Fruit fly (Drosophila melanogaster): ENCODE results near the gene Cpr73D.
"Not testable (repeated sequence)": the region's sequence is repeated elsewhere in the genome, so short reads cannot be mapped to it uniquely, and the experiment has no call there.

Cpr73D gene

dm6 chr3L:16956003-16956767 lies 1.3 kb downstream of the Cpr73D start (continued):
- TF ChIP-seq CG3919 (GFP tag; optimal IDR thresholded peaks at IDR 0.05): peak; percentile 18
- TF ChIP-seq CG6854 (GFP tag; optimal IDR thresholded peaks at IDR 0.05): no peak
- no peak for TF ChIP-seq Met (GFP tag; optimal IDR thresholded peaks at IDR 0.05)
- peak; percentile 64; the same call in 2 of the 3 replicates for TF ChIP-seq eg (GFP tag; IDR thresholded peaks at IDR 0.05)
- TF ChIP-seq CG6808 (GFP tag; optimal IDR thresholded peaks at IDR 0.05): peak; percentile 3
- TF ChIP-seq cyc (GFP tag; optimal IDR thresholded peaks at IDR 0.05): no peak
- TF ChIP-seq Sox102F (GFP tag; optimal IDR thresholded peaks at IDR 0.05): no peak
- TF ChIP-seq Gug (GFP tag; IDR thresholded peaks at IDR 0.05): no peak
- peak; percentile 8 for TF ChIP-seq Smox (GFP tag; optimal IDR thresholded peaks at IDR 0.05)
- no peak for TF ChIP-seq lz (GFP tag; optimal IDR thresholded peaks at IDR 0.05)
- TF ChIP-seq spab (GFP tag; optimal IDR thresholded peaks at IDR 0.05): no peak
- TF ChIP-seq CG3032 (tag; optimal IDR thresholded peaks at IDR 0.05): peak; percentile 47
- peak; percentile 1 for TF ChIP-seq achi (GFP tag; optimal IDR thresholded peaks at IDR 0.05)
- TF ChIP-seq Hr38 (GFP tag; optimal IDR thresholded peaks at IDR 0.05): no peak
- peak; percentile 57 for TF ChIP-seq Eip78C (GFP tag)
- no peak for TF ChIP-seq CG11902 (GFP tag; optimal IDR thresholded peaks at IDR 0.05)
- TF ChIP-seq CG4318 (GFP tag; optimal IDR thresholded peaks at IDR 0.05): no peak
- peak; percentile 29 for TF ChIP-seq CG8632 (GFP tag; optimal IDR thresholded peaks at IDR 0.05)

dm6 chr3L:16955219-16956002 lies 2.1 kb downstream of the Cpr73D start:
- peak; percentile 41 for TF ChIP-seq cyc (GFP tag; optimal IDR thresholded peaks at IDR 0.05)
- TF ChIP-seq vri (GFP tag; optimal IDR thresholded peaks at IDR 0.05): peak; percentile 60
- peak; percentile 16 for TF ChIP-seq Sox14 (GFP tag; optimal IDR thresholded peaks at IDR 0.05)
- TF ChIP-seq CG3919 (GFP tag; optimal IDR thresholded peaks at IDR 0.05): peak; percentile 12
- no peak for TF ChIP-seq Ets21C (GFP tag; optimal IDR thresholded peaks at IDR 0.05)
- TF ChIP-seq CG8119 (GFP tag; IDR thresholded peaks at IDR 0.05): 0 out of 3 replicates have a peak, but pooled peaks have one; percentile 18
- TF ChIP-seq CG15336 (GFP tag; IDR thresholded peaks at IDR 0.05): no peak
- TF ChIP-seq CG9139 (GFP tag; optimal IDR thresholded peaks at IDR 0.05): no peak
- peak; percentile 10 for TF ChIP-seq CG3032 (tag; optimal IDR thresholded peaks at IDR 0.05)
- peak; percentile 72 for TF ChIP-seq Eip78C (GFP tag)
- peak; percentile 28 for TF ChIP-seq esn (GFP tag; optimal IDR thresholded peaks at IDR 0.05)
- peak; percentile 24 for TF ChIP-seq Blimp-1 (GFP tag; optimal IDR thresholded peaks at IDR 0.05)
- no peak for TF ChIP-seq spab (GFP tag; optimal IDR thresholded peaks at IDR 0.05)
- no peak for TF ChIP-seq CG11762 (GFP tag; optimal IDR thresholded peaks at IDR 0.05; ENCODE audit: insufficient read depth)
- peak; percentile 1 for TF ChIP-seq fkh (GFP tag; optimal IDR thresholded peaks at IDR 0.05)
- TF ChIP-seq CG31627 (GFP tag; optimal IDR thresholded peaks at IDR 0.05): peak; percentile 28
- TF ChIP-seq Hr39 (GFP tag; optimal IDR thresholded peaks at IDR 0.05): peak; percentile 28

dm6 chr3L:16954522-16954921 lies 3.0 kb downstream of the Cpr73D start, which contains the start of gene Ogdh:
TSS of gene Ogdh (plus strand) at chr3L:16954822.
- not testable (repeated sequence) for TF ChIP-seq CG6808, CG3919, CG9139 (GFP tag; optimal IDR thresholded peaks at IDR 0.05)

dm6 chr3L:16944061-16944460 lies 13.4 kb downstream of the Cpr73D start, which contains the start of gene Obp73a:
TSS of gene Obp73a (plus strand) at chr3L:16944361.
- TF ChIP-seq CG6792 (GFP tag; optimal IDR thresholded peaks at IDR 0.05): no peak
- TF ChIP-seq CG6276 (GFP tag; optimal IDR thresholded peaks at IDR 0.05): peak; percentile 29

All from whole organism, prepupa.